Worm (Caenorhabditis elegans) whole organism, L3 larva: ENCODE data around the gene mec-1.

Source experiments
- nfya-1 ChIP-seq: sonication (generic microtip); optimal IDR thresholded peaks from 2 replicates; lab custom pipeline; 2017; ENCODE audit warnings: missing genetic modification characterization, mild to moderate bottlenecking, missing compliant biosample characterization, antibody characterized with exemption, moderate library complexity; ENCODE audit not compliant: insufficient read depth
- nhr-237 ChIP-seq: fragments of 150-350 bp; optimal IDR thresholded peaks from 2 replicates; lab custom pipeline; 2014; ENCODE audit warnings: missing biosample characterization, missing genetic modification characterization
- snpc-4 ChIP-seq: fragments of 150-350 bp; optimal IDR thresholded peaks from 2 replicates; lab custom pipeline; 2014; ENCODE audit warnings: missing biosample characterization, missing genetic modification characterization

- TF ChIP-seq nfya-1 (tag; lab: Kevin White, UChicago) (no peak), snpc-4 (tag; lab: Kevin White, UChicago) (no peak), nhr-237 (tag; lab: Kevin White, UChicago) (no peak)
These were observed 40.8 kb downstream of the mec-1 start, which contains the start of gene nhr-107 for ce11 chrV:6997041-6997552.
